Worm (Caenorhabditis elegans): ENCODE measurements around the gene Y105C5A.12.
"Not testable (repeated sequence)": the region's sequence is repeated elsewhere in the genome, so short reads cannot be mapped to it uniquely, and the experiment has no call there.

The Y105C5A.12 gene

ce11 chrIV:15641699-15642098 is at the start of gene Y105C5A.12:
TSS of gene Y105C5A.12 (minus strand) at chrIV:15641799.
- TF ChIP-seq che-1 (tag; optimal IDR thresholded peaks at IDR 0.05); pros-1 (tag; optimal IDR thresholded peaks at IDR 0.05); ama-1 (optimal IDR thresholded peaks at IDR 0.05): not testable (repeated sequence)

DNA sequence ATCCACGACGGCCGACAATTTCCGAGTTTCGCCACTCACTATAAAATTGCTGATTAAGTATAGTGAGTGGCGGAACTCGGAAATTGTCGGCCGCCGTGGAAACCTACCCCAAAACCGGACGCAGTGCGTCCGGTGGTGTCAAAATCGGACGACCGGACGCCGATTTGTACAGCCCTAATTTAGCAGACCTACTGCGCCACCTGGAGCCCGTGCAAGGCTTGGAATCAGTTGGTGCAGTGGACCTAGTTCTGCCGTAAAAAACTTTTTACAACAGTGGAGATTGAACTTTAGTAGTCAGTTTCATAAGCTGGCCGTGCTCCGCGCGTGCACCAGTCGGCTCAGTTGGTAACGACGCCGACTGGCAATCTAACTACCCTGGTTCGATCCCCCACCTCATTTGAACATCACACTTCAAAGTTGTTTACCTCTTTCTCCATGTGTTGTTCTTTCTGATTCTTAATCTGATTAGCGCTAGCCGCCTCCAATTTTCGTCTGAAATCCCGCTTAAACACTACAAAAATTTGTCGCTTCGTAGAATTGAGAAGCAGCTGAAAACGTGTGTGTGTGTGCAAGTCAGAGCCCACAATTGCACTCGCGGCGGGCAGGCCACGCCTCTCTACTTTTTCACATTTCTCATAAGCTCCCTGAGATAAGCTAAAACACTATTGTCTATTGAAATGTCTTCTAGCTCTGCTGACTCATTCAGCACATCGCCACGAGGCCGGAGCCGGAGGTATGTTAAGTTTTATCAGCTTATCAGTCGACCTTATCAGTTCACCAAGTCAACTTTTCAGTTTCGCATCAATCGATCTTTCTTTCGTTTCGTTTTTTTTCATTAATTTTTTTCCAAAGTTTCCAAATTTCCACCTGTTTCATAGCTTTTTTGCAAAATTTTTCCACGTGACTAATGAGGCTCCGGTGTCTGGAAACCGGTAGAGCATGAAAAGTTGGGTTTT is 47.2 kb upstream of the Y105C5A.12 start, which contains the start of gene Y105C5A.15:
Gene Y105C5A.15, plus strand, starts transcription at position 678 of the 956 bp plus-strand sequence.
- TF ChIP-seq C38D4.7 (GFP tag; optimal IDR thresholded peaks at IDR 0.05) (no peak), tbx-7 (tag; optimal IDR thresholded peaks at IDR 0.05) (no peak), nfya-1 (tag; optimal IDR thresholded peaks at IDR 0.05) (no peak), K09A11.1 (tag; optimal IDR thresholded peaks at IDR 0.05; ENCODE audit: insufficient read depth) (no peak), elt-2 (tag; optimal IDR thresholded peaks at IDR 0.05) (peak; percentile 53), pag-3 (tag; optimal IDR thresholded peaks at IDR 0.05; ENCODE audit: borderline replicate concordance) (no peak)

DNA sequence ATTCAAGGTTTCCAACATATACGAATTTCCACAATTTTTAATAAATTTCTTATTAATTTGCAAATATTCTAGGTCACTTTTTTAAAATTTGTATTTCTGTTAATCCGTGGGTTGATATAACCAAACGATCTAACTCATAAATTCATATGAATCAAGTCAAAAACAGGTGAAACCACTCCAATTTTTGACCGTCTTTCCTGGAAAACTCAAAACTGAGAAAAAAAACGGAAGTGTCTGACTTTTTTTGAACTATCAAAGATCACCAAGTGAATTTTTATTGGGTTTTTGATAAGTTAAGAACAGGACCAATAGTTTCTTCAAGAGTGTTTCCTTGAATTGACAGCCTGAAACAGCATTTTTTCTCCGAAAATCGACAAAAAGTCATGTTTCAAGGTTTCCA is 46.2 kb upstream of the Y105C5A.12 start:
- no peak for TF ChIP-seq pha-2 (tag; optimal IDR thresholded peaks at IDR 0.05)
- TF ChIP-seq lin-11 (tag; optimal IDR thresholded peaks at IDR 0.05), result no peak
- no peak for TF ChIP-seq T23F11.4 (GFP tag; optimal IDR thresholded peaks at IDR 0.05)
- TF ChIP-seq C08G9.2 (tag; optimal IDR thresholded peaks at IDR 0.05), result no peak
- no peak for TF ChIP-seq sox-2 (GFP tag; IDR thresholded peaks at IDR 0.05)
- TF ChIP-seq sdc-2 (tag; optimal IDR thresholded peaks at IDR 0.05), result no peak
- no peak for TF ChIP-seq madf-2 (tag; optimal IDR thresholded peaks at IDR 0.05)
- no peak for TF ChIP-seq ceh-45 (GFP tag; IDR thresholded peaks at IDR 0.05)
- TF ChIP-seq K09A11.1 (tag; optimal IDR thresholded peaks at IDR 0.05; ENCODE audit: insufficient read depth), result no peak
- no peak for TF ChIP-seq sox-4 (tag; optimal IDR thresholded peaks at IDR 0.05)
- no peak for TF ChIP-seq unc-86 (tag; optimal IDR thresholded peaks at IDR 0.05)
- no peak for TF ChIP-seq gmeb-2 (tag; optimal IDR thresholded peaks at IDR 0.05)
- TF ChIP-seq ttx-3 (tag; optimal IDR thresholded peaks at IDR 0.05), result no peak

DNA sequence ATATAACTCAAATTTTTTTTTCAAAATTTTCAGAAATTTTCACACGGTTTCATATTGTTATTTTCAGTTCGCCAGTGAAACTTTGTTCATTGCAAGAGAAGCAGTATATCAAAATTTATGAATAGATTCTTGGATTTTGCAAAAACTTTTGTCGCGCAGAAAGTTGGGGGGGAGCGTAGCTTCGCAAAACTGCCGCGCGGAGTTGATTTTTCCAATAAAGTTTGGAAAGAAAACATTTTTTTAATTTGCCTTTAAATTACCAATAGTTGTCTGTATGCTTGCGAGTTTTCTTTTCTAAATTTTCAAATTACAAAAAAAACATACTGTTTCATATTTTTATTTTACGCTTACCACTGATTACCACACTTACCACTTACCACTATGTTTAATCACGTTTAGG is 44.6 kb upstream of the Y105C5A.12 start:
- TF ChIP-seq gmeb-2 (tag; optimal IDR thresholded peaks at IDR 0.05) (no peak), pat-9 (tag; optimal IDR thresholded peaks at IDR 0.05) (no peak)

DNA sequence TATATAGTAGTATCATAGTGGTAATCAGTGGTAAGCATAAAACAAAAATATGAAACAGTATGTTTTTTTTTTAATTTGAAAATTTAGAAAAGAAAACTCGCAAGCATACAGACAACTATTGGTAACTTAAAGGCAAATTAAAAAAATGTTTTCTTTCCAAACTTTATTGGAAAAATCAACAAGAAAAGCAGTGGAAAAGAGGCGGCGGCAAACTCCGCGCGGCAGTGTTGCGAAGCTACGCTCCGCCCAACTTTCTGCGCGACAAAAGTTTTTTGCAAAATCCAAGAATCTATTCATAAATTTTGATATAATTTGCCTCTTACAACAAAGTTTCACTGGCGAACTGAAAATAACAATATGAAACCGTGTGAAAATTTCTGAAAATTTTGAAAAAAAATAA is 42.9 kb upstream of the Y105C5A.12 start:
- TF ChIP-seq C38D4.7 (GFP tag; optimal IDR thresholded peaks at IDR 0.05) (no peak), ceh-30 (tag; optimal IDR thresholded peaks at IDR 0.05) (no peak), hlh-15 (tag; optimal IDR thresholded peaks at IDR 0.05) (no peak), npax-4 (tag; optimal IDR thresholded peaks at IDR 0.05) (no peak), pha-2 (tag; optimal IDR thresholded peaks at IDR 0.05) (no peak), Y22D7AL.16 (tag; optimal IDR thresholded peaks at IDR 0.05) (no peak), odd-2 (tag; optimal IDR thresholded peaks at IDR 0.05) (no peak), nhr-11 (tag; optimal IDR thresholded peaks at IDR 0.05) (no peak), fkh-6 (tag; optimal IDR thresholded peaks at IDR 0.05) (no peak), hlh-6 (tag; optimal IDR thresholded peaks at IDR 0.05) (no peak), fkh-10 (GFP tag; optimal IDR thresholded peaks at IDR 0.05) (no peak), dve-1 (tag; optimal IDR thresholded peaks at IDR 0.05) (no peak), ahr-1 (tag; optimal IDR thresholded peaks at IDR 0.05) (no peak)
